Fruit fly (Drosophila melanogaster): ENCODE measurements around the gene Hs3st-B.

The Hs3st-B gene

DNA sequence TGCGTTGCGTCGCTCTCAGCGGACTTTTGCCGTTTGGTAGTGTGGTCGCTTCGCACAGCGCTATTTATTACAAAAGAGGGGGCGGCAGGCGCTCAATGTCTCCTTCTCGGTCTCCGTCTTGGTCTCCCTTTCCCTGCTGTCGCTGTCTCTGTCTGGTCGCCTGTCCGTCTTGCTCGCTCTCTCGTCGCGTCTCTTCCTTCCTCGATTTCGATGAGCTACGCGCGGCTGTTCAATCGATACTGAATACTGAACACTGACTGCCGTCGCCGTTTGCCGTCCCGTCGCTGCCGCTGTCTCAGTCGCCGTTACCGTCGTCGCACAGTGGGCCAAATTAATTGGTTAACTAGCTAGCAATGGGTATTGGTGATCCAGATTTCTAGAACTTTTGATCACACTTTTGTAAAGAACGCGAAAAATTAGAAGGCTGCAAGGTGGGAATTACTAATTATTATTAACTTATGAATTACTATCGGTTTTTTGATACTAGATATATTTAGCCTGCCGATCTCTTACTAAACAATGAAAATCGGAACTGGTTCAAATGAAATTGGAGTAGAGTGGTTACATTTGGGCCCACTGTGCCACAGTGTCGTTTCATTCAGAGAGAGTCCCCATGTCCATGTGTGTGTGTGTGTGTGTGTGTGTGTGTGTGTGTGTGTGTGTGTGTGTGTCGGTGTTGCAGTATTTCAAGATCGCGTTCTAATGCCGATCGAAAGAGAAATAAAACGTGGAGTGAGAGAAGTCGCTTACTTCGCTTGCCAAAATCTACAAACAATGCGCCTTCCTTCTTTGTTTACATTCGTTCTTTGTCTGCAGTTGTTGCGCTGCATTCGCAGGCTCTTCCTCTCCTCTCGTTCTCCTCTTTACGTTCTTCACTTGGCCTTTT is 49.7 kb downstream of the Hs3st-B start, which contains the start of gene CG8034:
TSS of gene CG8034 (minus strand) at position 264 of the 886 bp plus-strand sequence.
- peak; percentile 97 for TF ChIP-seq CG17801 (GFP tag; optimal IDR thresholded peaks at IDR 0.05; ENCODE audit: partially characterized antibody)

- TF ChIP-seq CG17801 (GFP tag; optimal IDR thresholded peaks at IDR 0.05; ENCODE audit: partially characterized antibody), result peak; percentile 55
Observed at dm6 chrX:19298785-19299114, 50.3 kb downstream of the Hs3st-B start.

DNA sequence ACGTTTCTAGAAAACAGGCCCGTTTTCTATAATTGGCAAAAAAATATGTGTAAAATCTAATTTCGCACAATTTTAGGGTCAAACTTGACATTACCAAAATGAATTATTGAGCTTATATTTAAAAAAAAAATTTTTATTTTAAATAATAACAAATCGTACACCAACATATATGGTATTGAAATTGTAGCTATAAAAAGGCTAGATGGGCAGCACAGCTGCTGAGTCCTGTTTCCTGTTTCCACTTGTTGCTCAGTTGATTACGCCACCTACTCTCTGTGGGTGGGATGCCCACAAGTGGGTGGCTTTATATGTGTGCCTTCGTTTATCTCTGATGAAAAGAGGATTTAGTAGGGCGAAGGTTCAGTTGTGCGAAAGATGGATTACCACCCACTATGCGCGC is 50.9 kb downstream of the Hs3st-B start:
- TF ChIP-seq CG17801 (GFP tag; optimal IDR thresholded peaks at IDR 0.05; ENCODE audit: partially characterized antibody), result no peak

Measured in ovary, adult (tissue).